Fruit fly (Drosophila melanogaster) Kc167 (cell line): Measurements from ENCODE around the gene CG8202.

Experiments
- Sin3A ChIP-seq: fragments of >200 bp; optimal IDR thresholded peaks from 2 replicates; lab custom pipeline; 2018; ENCODE audit warnings: missing external identifiers
- h ChIP-seq: fragments of >200 bp; optimal IDR thresholded peaks from 3 replicates; lab custom pipeline; 2018; ENCODE audit warnings: missing external identifiers

DNA sequence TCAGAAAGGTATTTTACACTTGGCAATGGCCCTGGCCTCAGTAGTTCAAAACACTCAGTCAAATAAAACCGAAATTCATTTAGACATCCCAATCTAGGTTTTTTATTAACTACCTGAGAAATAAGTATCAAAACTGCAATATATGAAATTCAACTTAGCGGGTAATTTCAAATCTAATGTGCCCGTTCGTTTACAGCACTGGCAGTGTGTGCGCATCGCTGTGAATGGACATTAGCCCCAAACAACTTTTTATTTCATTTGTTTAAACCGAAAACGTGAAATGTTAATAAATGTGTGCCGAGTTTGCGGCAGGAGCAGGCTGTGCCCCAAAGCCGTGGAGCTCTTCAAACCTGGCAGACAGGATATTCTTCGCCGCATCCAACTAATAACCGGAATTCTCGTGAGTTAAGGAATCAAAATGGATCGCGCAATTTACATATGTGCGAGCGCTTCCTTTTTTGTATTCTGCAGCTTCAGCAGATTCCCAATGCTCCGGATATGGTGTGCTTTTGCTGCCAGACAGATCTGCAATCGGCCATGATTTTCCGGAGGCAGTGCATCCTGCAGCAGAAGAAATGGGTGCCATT lies 8.8 kb upstream of the CG8202 start, which contains the start of gene nom:
- no peak for TF ChIP-seq Sin3A
- no peak for TF ChIP-seq h (lab: Kevin White, UChicago)
